Worm (Caenorhabditis elegans): ENCODE results near the gene C23G10.7.

The C23G10.7 gene

DNA sequence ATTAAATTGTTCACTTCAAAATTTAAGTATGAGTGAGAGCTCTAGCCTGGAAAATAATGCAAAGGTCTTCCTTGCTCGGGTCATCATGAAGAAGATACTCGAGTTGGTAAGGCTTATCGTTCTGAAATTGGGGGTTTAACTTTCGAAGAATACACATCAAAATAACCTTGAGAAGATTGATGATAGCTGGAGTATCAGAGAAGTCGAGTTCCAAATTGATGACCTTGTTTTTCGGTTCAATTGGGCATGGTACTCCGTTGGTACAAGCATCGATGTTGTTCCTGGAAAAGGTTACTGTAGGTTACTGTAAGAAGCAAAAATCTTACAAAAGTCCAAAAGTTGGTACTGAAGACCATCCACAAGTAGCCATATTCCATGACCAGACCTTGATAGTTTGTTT, 22.0 kb downstream of the C23G10.7 start:
- TF ChIP-seq F37B4.10 (GFP tag; IDR thresholded peaks at IDR 0.05), result no peak
- no peak for TF ChIP-seq F57C9.4 (tag; optimal IDR thresholded peaks at IDR 0.05)
- no peak for TF ChIP-seq Y67H2A.10 (GFP tag; conservative IDR thresholded peaks at IDR 0.05)
- TF ChIP-seq nfya-1 (tag; optimal IDR thresholded peaks at IDR 0.05; ENCODE audit: borderline replicate concordance, insufficient read depth), result no peak
- TF ChIP-seq cebp-2 (GFP tag; IDR thresholded peaks at IDR 0.05), result no peak
- no peak for TF ChIP-seq ets-4 (GFP tag; optimal IDR thresholded peaks at IDR 0.05)
- no peak for TF ChIP-seq lsl-1 (GFP tag; optimal IDR thresholded peaks at IDR 0.05)
- no peak for TF ChIP-seq ama-1 (optimal IDR thresholded peaks at IDR 0.05)
- TF ChIP-seq ama-1 (GFP tag; optimal IDR thresholded peaks at IDR 0.05), result no peak
- TF ChIP-seq Y53F4B.3 (GFP tag; IDR thresholded peaks at IDR 0.05), result no peak
- TF ChIP-seq nfyb-1 (GFP tag; IDR thresholded peaks at IDR 0.05), result 0 out of 2 replicates have a peak, but pooled peaks have one; percentile 30
- no peak for TF ChIP-seq cebp-1 (GFP tag; IDR thresholded peaks at IDR 0.05)
- no peak for TF ChIP-seq cebp-1 (tag; optimal IDR thresholded peaks at IDR 0.05)
- no peak for TF ChIP-seq tlf-1 (GFP tag; optimal IDR thresholded peaks at IDR 0.05)
- TF ChIP-seq F55B11.4 (tag; optimal IDR thresholded peaks at IDR 0.05; ENCODE audit: borderline replicate concordance, insufficient read depth), result no peak
- TF ChIP-seq ceh-100 (GFP tag; IDR thresholded peaks at IDR 0.05), result no peak
- TF ChIP-seq lin-40 (tag; optimal IDR thresholded peaks at IDR 0.05), result no peak
- no peak for TF ChIP-seq pbrm-1 (GFP tag; IDR thresholded peaks at IDR 0.05)
- TF ChIP-seq efl-1 (GFP tag; optimal IDR thresholded peaks at IDR 0.05), result no peak
- peak; percentile 61 for TF ChIP-seq hrde-1 (tag; optimal IDR thresholded peaks at IDR 0.05; ENCODE audit: borderline replicate concordance)
- TF ChIP-seq Y53G8AR.9 (GFP tag; conservative IDR thresholded peaks at IDR 0.05), result no peak
- no peak for TF ChIP-seq mcd-1 (GFP tag; IDR thresholded peaks at IDR 0.05)
- no peak for TF ChIP-seq hmg-20 (GFP tag; IDR thresholded peaks at IDR 0.05)
- no peak for TF ChIP-seq sptf-2 (GFP tag; optimal IDR thresholded peaks at IDR 0.05)
- TF ChIP-seq akir-1 (GFP tag; optimal IDR thresholded peaks at IDR 0.05), result no peak
- no peak for TF ChIP-seq ztf-18 (tag; optimal IDR thresholded peaks at IDR 0.05)
- TF ChIP-seq nhr-27 (tag; optimal IDR thresholded peaks at IDR 0.05), result no peak
- 0 out of 2 replicates have a peak, but pooled peaks have one; percentile 52 for TF ChIP-seq F39B2.1 (GFP tag; IDR thresholded peaks at IDR 0.05)
- no peak for TF ChIP-seq mes-4 (tag; optimal IDR thresholded peaks at IDR 0.05)

DNA sequence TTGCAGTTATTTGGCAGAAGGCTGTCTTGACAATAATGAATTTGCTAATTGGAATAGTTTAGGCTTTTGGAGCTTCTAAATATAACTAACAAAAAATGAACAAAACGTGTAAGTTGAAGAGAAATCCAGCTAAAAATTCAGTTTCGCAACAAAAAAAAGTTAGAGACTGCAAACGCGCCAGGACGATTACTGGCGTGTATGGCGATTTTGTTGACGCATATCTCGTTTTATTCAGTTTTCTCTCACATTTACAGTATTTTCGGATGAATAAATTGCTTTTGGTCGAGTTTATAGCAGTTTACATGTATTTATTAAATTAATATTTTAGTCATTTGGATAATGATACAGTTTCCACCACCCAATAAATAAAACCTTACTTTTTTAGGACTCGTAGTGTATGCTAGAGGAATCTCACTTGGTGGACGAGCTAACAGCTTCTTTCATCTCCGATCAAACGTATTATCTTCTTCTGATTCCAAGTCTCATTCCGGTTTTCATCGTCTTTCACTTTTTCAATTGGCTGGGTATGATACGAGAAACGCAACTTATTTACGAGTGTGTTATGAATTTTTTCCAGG, 25.1 kb downstream of the C23G10.7 start, which contains the start of the genes abcf-3 and F42A10.5:
Gene abcf-3 (plus strand): TSS at position 384 of the 578 bp plus-strand sequence.
Gene F42A10.5 (minus strand): TSS at position 458 of the 578 bp plus-strand sequence.
- TF ChIP-seq sdz-38 (tag; optimal IDR thresholded peaks at IDR 0.05) (no peak), Y53F4B.3 (GFP tag; IDR thresholded peaks at IDR 0.05) (no peak), F57A8.1 (GFP tag; optimal IDR thresholded peaks at IDR 0.05) (no peak), ccch-3 (GFP tag; optimal IDR thresholded peaks at IDR 0.05) (no peak), rpc-1 (optimal IDR thresholded peaks at IDR 0.05) (no peak), rpc-1 (tag; optimal IDR thresholded peaks at IDR 0.05) (no peak), F49E8.2 (tag; optimal IDR thresholded peaks at IDR 0.05; ENCODE audit: insufficient read depth) (no peak), lin-40 (tag; optimal IDR thresholded peaks at IDR 0.05) (peak; percentile 52), somi-1 (GFP tag; optimal IDR thresholded peaks at IDR 0.05) (no peak), dpff-1 (tag; optimal IDR thresholded peaks at IDR 0.05) (no peak), ztf-26 (tag; optimal IDR thresholded peaks at IDR 0.05) (no peak), him-1 (tag; optimal IDR thresholded peaks at IDR 0.05) (no peak), F23B12.7 (tag; optimal IDR thresholded peaks at IDR 0.05; ENCODE audit: insufficient read depth) (no peak), efl-1 (GFP tag; optimal IDR thresholded peaks at IDR 0.05) (peak; percentile 23), F57C9.4 (tag; optimal IDR thresholded peaks at IDR 0.05) (no peak), F55B11.4 (tag; optimal IDR thresholded peaks at IDR 0.05; ENCODE audit: borderline replicate concordance, insufficient read depth) (no peak), ztf-22 (GFP tag; optimal IDR thresholded peaks at IDR 0.05) (no peak), ets-4 (GFP tag; optimal IDR thresholded peaks at IDR 0.05) (no peak), aptf-2 (GFP tag; conservative IDR thresholded peaks at IDR 0.05) (no peak), Y56A3A.18 (GFP tag; IDR thresholded peaks at IDR 0.05) (no peak), lsy-27 (tag; optimal IDR thresholded peaks at IDR 0.05; ENCODE audit: borderline replicate concordance, insufficient read depth) (no peak), lin-26 (GFP tag; IDR thresholded peaks at IDR 0.05) (no peak), nhr-27 (tag; optimal IDR thresholded peaks at IDR 0.05) (no peak), let-526 (GFP tag; IDR thresholded peaks at IDR 0.05) (no peak), athp-1 (tag; optimal IDR thresholded peaks at IDR 0.05) (no peak), tlf-1 (GFP tag; optimal IDR thresholded peaks at IDR 0.05) (peak; percentile 26), hsf-1 (GFP tag; IDR thresholded peaks at IDR 0.05) (no peak), ceh-100 (GFP tag; IDR thresholded peaks at IDR 0.05) (no peak)

All from whole organism, young adult.